Worm (Caenorhabditis elegans): ENCODE results near the gene H05C05.4.

Gene H05C05.4

DNA sequence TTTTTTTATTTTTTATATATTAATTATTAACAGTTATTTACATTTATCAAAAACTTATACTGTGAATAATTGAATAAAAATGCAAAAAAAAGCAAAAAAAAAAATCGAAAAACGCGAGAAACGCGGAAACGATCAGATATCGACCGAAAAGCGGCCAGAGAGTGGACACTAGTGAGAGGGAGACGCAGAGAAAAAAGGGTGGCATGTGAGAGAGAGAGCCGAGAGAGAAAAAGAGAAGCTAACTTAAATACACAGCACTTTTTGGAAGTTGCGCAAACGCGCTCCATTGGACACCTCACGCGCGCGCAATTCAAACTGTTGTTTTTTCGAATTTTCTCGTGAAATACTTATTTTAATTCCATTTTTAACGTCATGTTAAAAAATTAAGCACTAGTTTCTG, 20.5 kb upstream of the H05C05.4 start (continued):
- TF ChIP-seq ceh-90 (tag; optimal IDR thresholded peaks at IDR 0.05) (peak; percentile 3), nhr-76 (tag; optimal IDR thresholded peaks at IDR 0.05) (no peak), blmp-1 (tag; optimal IDR thresholded peaks at IDR 0.05) (peak; percentile 67), mab-9 (GFP tag; IDR thresholded peaks at IDR 0.05) (peak; percentile 76), sox-4 (tag; optimal IDR thresholded peaks at IDR 0.05) (peak; percentile 50), fkh-10 (GFP tag; optimal IDR thresholded peaks at IDR 0.05) (peak; percentile 45), pag-3 (tag; optimal IDR thresholded peaks at IDR 0.05; ENCODE audit: borderline replicate concordance, insufficient read depth) (no peak), fos-1 (tag; optimal IDR thresholded peaks at IDR 0.05) (peak; percentile 65), fkh-4 (tag; optimal IDR thresholded peaks at IDR 0.05; ENCODE audit: borderline replicate concordance) (peak; percentile 2), ces-1 (GFP tag; optimal IDR thresholded peaks at IDR 0.05) (no peak), lin-15B (tag; optimal IDR thresholded peaks at IDR 0.05) (peak; percentile 77), nhr-84 (tag; optimal IDR thresholded peaks at IDR 0.05) (no peak), zag-1 (tag; optimal IDR thresholded peaks at IDR 0.05) (no peak), nhr-12 (tag; optimal IDR thresholded peaks at IDR 0.05) (no peak), lin-35 (GFP tag; optimal IDR thresholded peaks at IDR 0.05) (peak; percentile 92 to 95), nhr-85 (tag) (peak; percentile 92), hpl-2 (GFP tag; optimal IDR thresholded peaks at IDR 0.05) (peak; percentile 5), snu-23 (GFP tag; optimal IDR thresholded peaks at IDR 0.05) (peak; percentile 94), Y116A8C.19 (tag; optimal IDR thresholded peaks at IDR 0.05; ENCODE audit: borderline replicate concordance) (no peak), unc-98 (GFP tag; IDR thresholded peaks at IDR 0.05) (peak; percentile 77), fkh-8 (tag; optimal IDR thresholded peaks at IDR 0.05) (peak; percentile 88), nhr-77 (tag; optimal IDR thresholded peaks at IDR 0.05) (peak; percentile 57), elt-3 (tag; optimal IDR thresholded peaks at IDR 0.05) (peak in 2 of 6 experiments; percentile 8 to 29), sptf-1 (tag; optimal IDR thresholded peaks at IDR 0.05) (no peak), dsc-1 (tag; optimal IDR thresholded peaks at IDR 0.05) (peak; percentile 81), unc-62 (GFP tag; optimal IDR thresholded peaks at IDR 0.05) (no peak), hlh-17 (GFP tag; optimal IDR thresholded peaks at IDR 0.05; ENCODE audit: borderline replicate concordance) (no peak), mdl-1 (tag; optimal IDR thresholded peaks at IDR 0.05) (peak in 1 of 2 experiments; percentile 70), lir-3 (tag; optimal IDR thresholded peaks at IDR 0.05; ENCODE audit: poor library complexity) (no peak), efl-3 (GFP tag; optimal IDR thresholded peaks at IDR 0.05) (no peak), nhr-47 (tag; optimal IDR thresholded peaks at IDR 0.05) (peak; percentile 92), C04F5.9 (tag; optimal IDR thresholded peaks at IDR 0.05) (peak; percentile 38), aha-1 (tag; optimal IDR thresholded peaks at IDR 0.05) (no peak), nhr-71 (tag; optimal IDR thresholded peaks at IDR 0.05) (peak; percentile 95), F16B12.6 (tag; optimal IDR thresholded peaks at IDR 0.05) (peak; percentile 58), nhr-11 (tag; optimal IDR thresholded peaks at IDR 0.05) (peak; percentile 48), nhr-19 (GFP tag; conservative IDR thresholded peaks at IDR 0.05) (peak; percentile 91), isw-1 (GFP tag; IDR thresholded peaks at IDR 0.05) (peak; percentile 93), ztf-11 (tag; optimal IDR thresholded peaks at IDR 0.05) (peak in 1 of 2 experiments; percentile 48), nhr-90 (tag; optimal IDR thresholded peaks at IDR 0.05; ENCODE audit: poor library complexity) (peak; percentile 85), lin-13 (GFP tag; optimal IDR thresholded peaks at IDR 0.05) (peak; percentile 81), ceh-88 (GFP tag; IDR thresholded peaks at IDR 0.05) (peak; percentile 75; the same call in 1 of the 2 replicates), irx-1 (tag; optimal IDR thresholded peaks at IDR 0.05) (peak; percentile 80), mef-2 (tag; optimal IDR thresholded peaks at IDR 0.05) (peak; percentile 19), snpc-4 (tag; optimal IDR thresholded peaks at IDR 0.05) (peak; percentile 52), tlp-1 (tag; optimal IDR thresholded peaks at IDR 0.05) (no peak), C34B4.2 (tag; optimal IDR thresholded peaks at IDR 0.05) (no peak), jun-1 (tag; optimal IDR thresholded peaks at IDR 0.05) (peak; percentile 59), sup-37 (GFP tag; optimal IDR thresholded peaks at IDR 0.05) (no peak), pqm-1 (tag; optimal IDR thresholded peaks at IDR 0.05) (no peak), lin-39 (tag; optimal IDR thresholded peaks at IDR 0.05) (peak; percentile 21), dpl-1 (GFP tag; optimal IDR thresholded peaks at IDR 0.05) (peak; percentile 90 to 91 (median 90)), alr-1 (tag; optimal IDR thresholded peaks at IDR 0.05; ENCODE audit: borderline replicate concordance) (no peak)
